Worm (Caenorhabditis elegans) whole organism, mixed stage, embryonic: Measurements from ENCODE around the gene F56D5.2.

Source experiments
- M03D4.4 ChIP-seq: sonication (generic microtip); optimal IDR thresholded peaks from 2 replicates; lab custom pipeline; 2017; ENCODE audit warnings: mild to moderate bottlenecking, missing genetic modification characterization, missing compliant biosample characterization
- bed-3 ChIP-seq: fragments of 200-800 bp; sonication (Bioruptor generic); optimal IDR thresholded peaks from 3 replicates; lab custom pipeline; 2018; ENCODE audit warnings: mild to moderate bottlenecking, missing genetic modification characterization, moderate library complexity, missing compliant biosample characterization
- blmp-1 ChIP-seq: fragments of 150-350 bp; optimal IDR thresholded peaks from 2 replicates; lab custom pipeline; 2014; ENCODE audit warnings: missing biosample characterization, missing genetic modification characterization
- ceh-39 ChIP-seq: fragments of 150-350 bp; optimal IDR thresholded peaks from 2 replicates; lab custom pipeline; 2014; ENCODE audit warnings: missing biosample characterization, missing genetic modification characterization
- ceh-43 ChIP-seq: fragments of 200-800 bp; sonication (Bioruptor generic); optimal IDR thresholded peaks from 2 replicates; lab custom pipeline; 2018; ENCODE audit warnings: mild to moderate bottlenecking, missing genetic modification characterization, moderate library complexity, missing compliant biosample characterization
- ceh-83 ChIP-seq: fragments of 200-800 bp; sonication (Bioruptor generic); optimal IDR thresholded peaks from 2 replicates; lab custom pipeline; 2018; ENCODE audit warnings: mild to moderate bottlenecking, missing genetic modification characterization, missing compliant biosample characterization
- ces-1 ChIP-seq: fragments of 150-350 bp; optimal IDR thresholded peaks from 2 replicates; lab custom pipeline; 2014; ENCODE audit warnings: missing biosample characterization, missing genetic modification reagents, missing genetic modification characterization
- cnd-1 ChIP-seq: fragments of 200-800 bp; sonication (Bioruptor generic); optimal IDR thresholded peaks from 2 replicates; lab custom pipeline; 2018; ENCODE audit warnings: mild to moderate bottlenecking, missing genetic modification characterization, missing compliant biosample characterization
- drap-1 ChIP-seq: fragments of 200-800 bp; sonication (Bioruptor generic); optimal IDR thresholded peaks from 3 replicates; lab custom pipeline; 2018; ENCODE audit warnings: mild to moderate bottlenecking, missing genetic modification characterization, missing compliant biosample characterization
- elt-3 ChIP-seq: fragments of 150-350 bp; optimal IDR thresholded peaks from 2 replicates; lab custom pipeline; 2014; ENCODE audit warnings: missing biosample characterization, missing genetic modification characterization
- flh-1 ChIP-seq: fragments of 200-800 bp; sonication (Bioruptor generic); optimal IDR thresholded peaks from 2 replicates; lab custom pipeline; 2018; ENCODE audit warnings: mild to moderate bottlenecking, missing genetic modification characterization, moderate library complexity, missing compliant biosample characterization
- ham-2 ChIP-seq: fragments of 200-800 bp; sonication (Bioruptor generic); optimal IDR thresholded peaks from 2 replicates; lab custom pipeline; 2018; ENCODE audit warnings: mild to moderate bottlenecking, missing genetic modification characterization, missing compliant biosample characterization
- hlh-1 ChIP-seq: fragments of 150-350 bp; optimal IDR thresholded peaks from 2 replicates; lab custom pipeline; 2014; ENCODE audit warnings: missing biosample characterization, missing genetic modification reagents, missing genetic modification characterization
- lin-13 ChIP-seq: fragments of 150-350 bp; optimal IDR thresholded peaks from 2 replicates; lab custom pipeline; 2014; ENCODE audit warnings: missing biosample characterization, missing genetic modification characterization
- lin-32 ChIP-seq: fragments of 200-800 bp; sonication (Bioruptor generic); optimal IDR thresholded peaks from 2 replicates; lab custom pipeline; 2018; ENCODE audit warnings: mild to moderate bottlenecking, missing genetic modification characterization, missing compliant biosample characterization
- lsy-2 ChIP-seq: fragments of 150-350 bp; optimal IDR thresholded peaks from 2 replicates; lab custom pipeline; 2014; ENCODE audit warnings: missing biosample characterization, missing genetic modification characterization
- mab-5 ChIP-seq: fragments of 150-350 bp; optimal IDR thresholded peaks from 2 replicates; lab custom pipeline; 2014; ENCODE audit warnings: missing biosample characterization, missing genetic modification characterization
- mep-1 ChIP-seq: fragments of 150-350 bp; optimal IDR thresholded peaks from 2 replicates; lab custom pipeline; 2017; ENCODE audit warnings: missing biosample characterization, missing genetic modification reagents, missing genetic modification characterization, inconsistent platforms
- mls-2 ChIP-seq: sonication (generic microtip); optimal IDR thresholded peaks from 2 replicates; lab custom pipeline; 2016; ENCODE audit warnings: mild to moderate bottlenecking, missing genetic modification characterization, moderate library complexity, missing compliant biosample characterization
- nhr-12 ChIP-seq: fragments of 150-350 bp; optimal IDR thresholded peaks from 2 replicates; lab custom pipeline; 2014; ENCODE audit warnings: missing biosample characterization, missing genetic modification characterization
- nhr-2 ChIP-seq: fragments of 150-350 bp; optimal IDR thresholded peaks from 2 replicates; lab custom pipeline; 2014; ENCODE audit warnings: missing biosample characterization, missing genetic modification characterization
- nhr-237 ChIP-seq: fragments of 150-350 bp; optimal IDR thresholded peaks from 2 replicates; lab custom pipeline; 2014; ENCODE audit warnings: missing biosample characterization, missing genetic modification characterization
- nhr-28 ChIP-seq: fragments of 150-350 bp; optimal IDR thresholded peaks from 2 replicates; lab custom pipeline; 2014; ENCODE audit warnings: missing biosample characterization, missing genetic modification characterization
- nhr-76 ChIP-seq: sonication (generic microtip); optimal IDR thresholded peaks from 2 replicates; lab custom pipeline; 2017; ENCODE audit warnings: missing biosample characterization, missing genetic modification characterization
- pha-4 ChIP-seq: fragments of 150-350 bp; optimal IDR thresholded peaks from 2 replicates; lab custom pipeline; 2018; ENCODE audit warnings: missing biosample characterization, missing genetic modification reagents, missing genetic modification characterization
- sem-2 ChIP-seq: fragments of 200-800 bp; sonication (Bioruptor generic); optimal IDR thresholded peaks from 2 replicates; lab custom pipeline; 2018; ENCODE audit warnings: mild to moderate bottlenecking, missing genetic modification characterization, missing compliant biosample characterization
- snpc-4 ChIP-seq: fragments of 150-350 bp; optimal IDR thresholded peaks from 2 replicates; lab custom pipeline; 2014; ENCODE audit warnings: missing biosample characterization, missing genetic modification characterization
- sptf-1 ChIP-seq: sonication (generic microtip); optimal IDR thresholded peaks from 2 replicates; lab custom pipeline; 2017; ENCODE audit warnings: mild to moderate bottlenecking, missing genetic modification characterization, moderate library complexity, missing compliant biosample characterization
- tbx-8 ChIP-seq: fragments of 200-800 bp; sonication (Bioruptor generic); optimal IDR thresholded peaks from 2 replicates; lab custom pipeline; 2018; ENCODE audit warnings: mild to moderate bottlenecking, missing genetic modification characterization, moderate library complexity, missing compliant biosample characterization
- unc-120 ChIP-seq: sonication (generic microtip); optimal IDR thresholded peaks from 2 replicates; lab custom pipeline; 2017; ENCODE audit warnings: missing genetic modification characterization, missing compliant biosample characterization; ENCODE audit not compliant: poor library complexity, severe bottlenecking
- unc-39 ChIP-seq: fragments of 150-350 bp; optimal IDR thresholded peaks from 2 replicates; lab custom pipeline; 2014; ENCODE audit warnings: missing biosample characterization, missing genetic modification characterization
- unc-62 ChIP-seq: fragments of 150-350 bp; optimal IDR thresholded peaks from 2 replicates; lab custom pipeline; 2014; ENCODE audit warnings: missing biosample characterization, missing genetic modification reagents, missing genetic modification characterization
- zip-8 ChIP-seq: fragments of 150-350 bp; optimal IDR thresholded peaks from 2 replicates; lab custom pipeline; 2014; ENCODE audit warnings: missing biosample characterization, missing genetic modification characterization
- ztf-11 ChIP-seq: fragments of 150-350 bp; optimal IDR thresholded peaks from 2 replicates; lab custom pipeline; 2014; ENCODE audit warnings: missing biosample characterization, missing genetic modification characterization

Gene F56D5.2

ce11 chrIV:9398512-9398911 lies at the start of gene F56D5.2:
Gene F56D5.2 (minus strand): TSS chrIV:9398612.
- no peak for TF ChIP-seq mab-5
- TF ChIP-seq mep-1 (tag; lab: Kevin White, UChicago) = no peak
- no peak for TF ChIP-seq blmp-1 (tag; lab: Kevin White, UChicago)
- TF ChIP-seq nhr-2 (tag; lab: Kevin White, UChicago) = no peak
- TF ChIP-seq mls-2 (tag; lab: Kevin White, UChicago) = no peak
- TF ChIP-seq sem-2 (GFP tag; lab: Kevin White, UChicago) = no peak
- TF ChIP-seq elt-3 (tag; lab: Kevin White, UChicago) = no peak
- no peak for TF ChIP-seq lin-13 (tag; lab: Kevin White, UChicago)

ce11 chrIV:9447209-9447608 lies 48.8 kb upstream of the F56D5.2 start, which contains the start of gene hsp-12.6:
Gene hsp-12.6 (minus strand): TSS chrIV:9447228.
- TF ChIP-seq mls-2 (tag; lab: Kevin White, UChicago) (no peak), ceh-39 (tag; lab: Kevin White, UChicago) (no peak), nhr-2 (tag; lab: Kevin White, UChicago) (no peak), blmp-1 (tag; lab: Kevin White, UChicago) (no peak), unc-120 (tag; lab: Kevin White, UChicago) (no peak), unc-39 (tag; lab: Kevin White, UChicago) (no peak), lin-13 (tag; lab: Kevin White, UChicago) (no peak), nhr-12 (no peak), M03D4.4 (tag; lab: Kevin White, UChicago) (no peak), flh-1 (GFP tag; lab: Kevin White, UChicago) (no peak), hlh-1 (tag; lab: Kevin White, UChicago) (no peak), nhr-237 (tag; lab: Kevin White, UChicago) (no peak), ham-2 (GFP tag; lab: Kevin White, UChicago) (no peak), snpc-4 (tag; lab: Kevin White, UChicago) (no peak)

ce11 chrIV:9445407-9445806 lies 47.0 kb upstream of the F56D5.2 start, which contains the start of gene hsp-12.3:
Gene hsp-12.3 (minus strand): TSS chrIV:9445507.
- no peak for TF ChIP-seq ham-2 (GFP tag; lab: Kevin White, UChicago)
- no peak for TF ChIP-seq tbx-8 (GFP tag; lab: Kevin White, UChicago)
- no peak for TF ChIP-seq bed-3 (GFP tag; lab: Kevin White, UChicago)
- TF ChIP-seq mls-2 (tag; lab: Kevin White, UChicago) = no peak
- TF ChIP-seq nhr-237 (tag; lab: Kevin White, UChicago) = no peak
- no peak for TF ChIP-seq ces-1
- no peak for TF ChIP-seq nhr-2 (tag; lab: Kevin White, UChicago)
- TF ChIP-seq unc-62 = no peak
- TF ChIP-seq elt-3 (tag; lab: Kevin White, UChicago) = no peak
- no peak for TF ChIP-seq nhr-12
- TF ChIP-seq lin-13 (tag; lab: Kevin White, UChicago) = no peak
- TF ChIP-seq nhr-76 (tag; lab: Kevin White, UChicago) = no peak
- TF ChIP-seq lsy-2 (tag; lab: Kevin White, UChicago) = no peak
- no peak for TF ChIP-seq unc-39 (tag; lab: Kevin White, UChicago)
- no peak for TF ChIP-seq mab-5
- TF ChIP-seq drap-1 = no peak
- TF ChIP-seq unc-120 (tag; lab: Kevin White, UChicago) = no peak
- TF ChIP-seq mep-1 (tag; lab: Kevin White, UChicago) = no peak
- no peak for TF ChIP-seq cnd-1 (tag; lab: Kevin White, UChicago)

- TF ChIP-seq pha-4 (tag; lab: Kevin White, UChicago) (peak; percentile 97), hlh-1 (tag; lab: Kevin White, UChicago) (peak; percentile 63), cnd-1 (tag; lab: Kevin White, UChicago) (peak; percentile 54), lin-13 (tag; lab: Kevin White, UChicago) (peak; percentile 94), unc-120 (tag; lab: Kevin White, UChicago) (peak; percentile 85), nhr-12 (peak; percentile 29), ztf-11 (tag; lab: Kevin White, UChicago) (peak; percentile 54), blmp-1 (tag; lab: Kevin White, UChicago) (no peak), tbx-8 (GFP tag; lab: Kevin White, UChicago) (peak; percentile 33), lsy-2 (tag; lab: Kevin White, UChicago) (peak; percentile 76), ceh-43 (GFP tag; lab: Kevin White, UChicago) (no peak), M03D4.4 (tag; lab: Kevin White, UChicago) (no peak), unc-62 (peak; percentile 38), nhr-28 (tag; lab: Kevin White, UChicago) (no peak), snpc-4 (tag; lab: Kevin White, UChicago) (no peak), nhr-237 (tag; lab: Kevin White, UChicago) (peak; percentile 48), mls-2 (tag; lab: Kevin White, UChicago) (no peak), ceh-83 (GFP tag; lab: Kevin White, UChicago) (no peak), sem-2 (GFP tag; lab: Kevin White, UChicago) (peak; percentile 43), nhr-76 (tag; lab: Kevin White, UChicago) (no peak), ceh-39 (tag; lab: Kevin White, UChicago) (peak; percentile 78), lin-32 (no peak), elt-3 (tag; lab: Kevin White, UChicago) (peak; percentile 38), zip-8 (tag; lab: Kevin White, UChicago) (no peak), ces-1 (peak; percentile 84), unc-39 (tag; lab: Kevin White, UChicago) (no peak), drap-1 (peak; percentile 66), sptf-1 (peak; percentile 46), nhr-2 (tag; lab: Kevin White, UChicago) (peak; percentile 41), ham-2 (GFP tag; lab: Kevin White, UChicago) (peak; percentile 45), mep-1 (tag; lab: Kevin White, UChicago) (peak; percentile 80)
Observed at ce11 chrIV:9444417-9445026, 46.1 kb upstream of the F56D5.2 start.
